Fruit fly (Drosophila melanogaster) whole organism, embryonic: ENCODE results near the gene CG15209.
A peak's percentile ranks its signal among the peaks of the same experiment; 100 is the strongest.

ENCODE experiments used
- Asciz ChIP-seq: fragments of 200-800 bp; sonication (Bioruptor generic); optimal IDR thresholded peaks from 2 replicates; lab custom pipeline; 2017; ENCODE audit warnings: missing biosample characterization, mild to moderate bottlenecking, missing genetic modification characterization, missing genetic modification reagents
- B-H2 ChIP-seq: fragments of 200-800 bp; sonication (Bioruptor generic); optimal IDR thresholded peaks from 2 replicates; lab custom pipeline; 2018; ENCODE audit warnings: missing biosample characterization, mild to moderate bottlenecking, missing genetic modification characterization
- CG10979 ChIP-seq: fragments of 200-800 bp; sonication (Bioruptor generic); optimal IDR thresholded peaks from 2 replicates; lab custom pipeline; 2018; ENCODE audit warnings: missing biosample characterization, mild to moderate bottlenecking, missing genetic modification characterization, moderate library complexity
- CG12659 ChIP-seq: fragments of 200-800 bp; sonication (Bioruptor generic); optimal IDR thresholded peaks from 3 replicates; lab custom pipeline; 2017; ENCODE audit warnings: mild to moderate bottlenecking, missing biosample characterization, missing genetic modification reagents, missing genetic modification characterization
- CG14050 ChIP-seq: fragments of 200-800 bp; sonication (Bioruptor generic); IDR thresholded peaks from 3 replicates; pipeline ENCODE4 v1.3.6; 2022; ENCODE audit warnings: missing biosample characterization, missing genetic modification characterization
- CG15479 ChIP-seq: fragments of 200-800 bp; sonication (Bioruptor generic); optimal IDR thresholded peaks from 3 replicates; lab custom pipeline; 2019; ENCODE audit warnings: missing biosample characterization, mild to moderate bottlenecking, missing genetic modification characterization, moderate library complexity
- CG15601 ChIP-seq: fragments of 200-800 bp; sonication (Bioruptor generic); optimal IDR thresholded peaks from 3 replicates; lab custom pipeline; 2019; ENCODE audit warnings: missing biosample characterization, mild to moderate bottlenecking, missing genetic modification characterization, moderate library complexity
- CG1602 ChIP-seq: fragments of 200-800 bp; sonication (Bioruptor generic); optimal IDR thresholded peaks from 3 replicates; lab custom pipeline; 2016; ENCODE audit warnings: missing biosample characterization, missing genetic modification characterization
- CG1647 ChIP-seq: fragments of 200-800 bp; sonication (Bioruptor generic); optimal IDR thresholded peaks from 3 replicates; lab custom pipeline; 2016; ENCODE audit warnings: missing biosample characterization, missing genetic modification characterization
- CG16813 ChIP-seq: fragments of 200-800 bp; sonication (Bioruptor generic); IDR thresholded peaks from 3 replicates; pipeline ENCODE4 v1.3.6; 2022; ENCODE audit warnings: missing biosample characterization, missing genetic modification characterization; ENCODE audit not compliant: partially characterized antibody
- CG17385 ChIP-seq: fragments of 200-800 bp; sonication (Bioruptor generic); optimal IDR thresholded peaks from 3 replicates; lab custom pipeline; 2018; ENCODE audit warnings: missing biosample characterization, mild to moderate bottlenecking, missing genetic modification characterization
- CG18619 ChIP-seq: fragments of 200-800 bp; sonication (Bioruptor generic); optimal IDR thresholded peaks from 3 replicates; lab custom pipeline; 2017; ENCODE audit warnings: missing biosample characterization, mild to moderate bottlenecking, missing genetic modification characterization
- CG2116 ChIP-seq: fragments of 200-800 bp; sonication (Bioruptor generic); optimal IDR thresholded peaks from 3 replicates; lab custom pipeline; 2018; ENCODE audit warnings: missing biosample characterization, mild to moderate bottlenecking, missing genetic modification characterization
- CG31441 ChIP-seq: fragments of 200-800 bp; sonication (Bioruptor generic); IDR thresholded peaks from 2 replicates; pipeline ENCODE4 v1.3.6; 2022; ENCODE audit warnings: missing biosample characterization, missing genetic modification characterization
- CG32532 ChIP-seq: fragments of 200-800 bp; sonication (Bioruptor generic); IDR thresholded peaks from 2 replicates; pipeline ENCODE4 v1.3.6; 2022; ENCODE audit warnings: missing biosample characterization, missing genetic modification characterization
- CG32772 ChIP-seq: fragments of 200-800 bp; sonication (Bioruptor generic); IDR thresholded peaks from 2 replicates; pipeline ENCODE4 v1.3.6; 2022; ENCODE audit warnings: missing biosample characterization, missing genetic modification characterization
- CG34422 ChIP-seq: fragments of 200-800 bp; sonication (Bioruptor generic); IDR thresholded peaks from 3 replicates; pipeline ENCODE4 v1.3.6; 2022; ENCODE audit warnings: missing biosample characterization, missing genetic modification characterization
- CG42726 ChIP-seq: fragments of 200-800 bp; sonication (Bioruptor generic); IDR thresholded peaks from 2 replicates; pipeline ENCODE4 v1.3.6; 2022; ENCODE audit warnings: missing biosample characterization, missing genetic modification characterization; ENCODE audit not compliant: partially characterized antibody
- CG7839 ChIP-seq: fragments of 200-800 bp; sonication (Bioruptor generic); optimal IDR thresholded peaks from 3 replicates; lab custom pipeline; 2018; ENCODE audit warnings: missing biosample characterization, mild to moderate bottlenecking, missing genetic modification characterization, moderate library complexity
- CG8359 ChIP-seq: fragments of 200-800 bp; sonication (Bioruptor generic); optimal IDR thresholded peaks from 2 replicates; lab custom pipeline; 2017; ENCODE audit warnings: missing biosample characterization, mild to moderate bottlenecking, missing genetic modification characterization, borderline replicate concordance
- Chrac-16 ChIP-seq: fragments of 200-800 bp; sonication (Bioruptor generic); optimal IDR thresholded peaks from 3 replicates; lab custom pipeline; 2016; ENCODE audit warnings: missing biosample characterization, missing genetic modification characterization
- HLH3B ChIP-seq: fragments of 200-800 bp; sonication (Bioruptor generic); IDR thresholded peaks from 2 replicates; pipeline ENCODE4 v1.3.6; 2022; ENCODE audit warnings: missing biosample characterization, missing genetic modification characterization
- Hey ChIP-seq: fragments of 200-800 bp; sonication (Bioruptor generic); optimal IDR thresholded peaks from 3 replicates; lab custom pipeline; 2018; ENCODE audit warnings: missing biosample characterization, mild to moderate bottlenecking, missing genetic modification characterization
- Lhr ChIP-seq: fragments of 200-800 bp; sonication (Bioruptor generic); optimal IDR thresholded peaks from 3 replicates; lab custom pipeline; 2017; ENCODE audit warnings: mild to moderate bottlenecking, missing biosample characterization, missing genetic modification reagents, missing genetic modification characterization
- Neu2 ChIP-seq: fragments of 200-800 bp; sonication (Bioruptor generic); optimal IDR thresholded peaks from 3 replicates; lab custom pipeline; 2016; ENCODE audit warnings: missing biosample characterization, missing genetic modification characterization, borderline replicate concordance
- Nf-YA ChIP-seq: fragments of 200-800 bp; sonication (Bioruptor generic); IDR thresholded peaks from 2 replicates; pipeline ENCODE4 v1.3.6; 2022; ENCODE audit warnings: missing biosample characterization, missing genetic modification characterization
- Nf-YC ChIP-seq: fragments of 200-800 bp; optimal IDR thresholded peaks from 3 replicates; lab custom pipeline; 2019; ENCODE audit warnings: missing biosample characterization, mild to moderate bottlenecking, missing genetic modification characterization, moderate library complexity
- Ptx1 ChIP-seq: fragments of 200-800 bp; sonication (Bioruptor generic); IDR thresholded peaks from 2 replicates; pipeline ENCODE4 v1.3.6; 2022; ENCODE audit warnings: missing biosample characterization, missing genetic modification characterization
- Spps ChIP-seq: fragments of 200-800 bp; sonication (Bioruptor generic); optimal IDR thresholded peaks from 2 replicates; lab custom pipeline; 2018; ENCODE audit warnings: missing biosample characterization, mild to moderate bottlenecking, missing genetic modification characterization
- Stat92E ChIP-seq, 3 experiments: fragments of >200 bp in 2 of 3; fragments of 200-800 bp in 1 of 3; sonication (Bioruptor generic) in 1 of 3; optimal IDR thresholded peaks; 2 replicates each; lab custom pipeline; 2017 to 2019; ENCODE audit warnings: missing biosample characterization in 3 of 3, missing genetic modification characterization in 3 of 3, mild to moderate bottlenecking in 1 of 3, moderate library complexity in 1 of 3
- caup ChIP-seq: fragments of 200-800 bp; sonication (Bioruptor generic); optimal IDR thresholded peaks from 3 replicates; lab custom pipeline; 2017; ENCODE audit warnings: missing biosample characterization, mild to moderate bottlenecking, missing genetic modification characterization, moderate library complexity; ENCODE audit not compliant: severe bottlenecking
- cwo ChIP-seq: fragments of 200-800 bp; sonication (Bioruptor generic); optimal IDR thresholded peaks from 3 replicates; lab custom pipeline; 2017; ENCODE audit warnings: missing biosample characterization, missing genetic modification characterization, mild to moderate bottlenecking, moderate library complexity, missing genetic modification reagents
- fd64A ChIP-seq: fragments of 200-800 bp; sonication (Bioruptor generic); optimal IDR thresholded peaks from 3 replicates; lab custom pipeline; 2018; ENCODE audit warnings: missing biosample characterization, mild to moderate bottlenecking, missing genetic modification characterization
- gfzf ChIP-seq: fragments of 200-800 bp; sonication (Bioruptor generic); optimal IDR thresholded peaks from 2 replicates; lab custom pipeline; 2016; ENCODE audit warnings: missing biosample characterization, mild to moderate bottlenecking, missing genetic modification characterization, moderate library complexity
- grau ChIP-seq: fragments of 200-800 bp; optimal IDR thresholded peaks from 3 replicates; lab custom pipeline; 2019; ENCODE audit warnings: missing biosample characterization, mild to moderate bottlenecking, missing genetic modification characterization, moderate library complexity
- gsb-n ChIP-seq: fragments of 200-800 bp; sonication (Bioruptor generic); optimal IDR thresholded peaks from 3 replicates; lab custom pipeline; 2018; ENCODE audit warnings: missing biosample characterization, mild to moderate bottlenecking, missing genetic modification characterization
- hkb ChIP-seq, 2 experiments: fragments of 200-800 bp in 1 of 2; fragments of >200 bp in 1 of 2; sonication (Bioruptor generic) in 1 of 2; IDR thresholded peaks in 1 of 2; optimal IDR thresholded peaks in 1 of 2; 2 replicates each; pipeline versions ENCODE4 v1.3.6 to Lab custom; 2017 to 2022; ENCODE audit warnings: missing biosample characterization in 1 of 2, missing genetic modification characterization in 1 of 2
- mam ChIP-seq: fragments of 200-800 bp; sonication (Bioruptor generic); optimal IDR thresholded peaks from 3 replicates; lab custom pipeline; 2016; ENCODE audit warnings: missing biosample characterization, missing genetic modification characterization
- nerfin-1 ChIP-seq: fragments of 200-800 bp; sonication (Bioruptor generic); optimal IDR thresholded peaks from 3 replicates; lab custom pipeline; 2019; ENCODE audit warnings: missing biosample characterization, mild to moderate bottlenecking, missing genetic modification characterization, moderate library complexity
- sc ChIP-seq, 3 experiments: fragments of >200 bp in 2 of 3; fragments of 200-800 bp in 1 of 3; sonication (Bioruptor generic) in 1 of 3; optimal IDR thresholded peaks; 2 replicates in 2 of 3; 3 replicates in 1 of 3; lab custom pipeline; 2017; ENCODE audit warnings: mild to moderate bottlenecking in 1 of 3, missing biosample characterization in 1 of 3, missing genetic modification characterization in 1 of 3, missing genetic modification reagents in 1 of 3
- scrt ChIP-seq: fragments of 200-800 bp; sonication (Bioruptor generic); optimal IDR thresholded peaks from 2 replicates; lab custom pipeline; 2018; ENCODE audit warnings: missing biosample characterization, mild to moderate bottlenecking, missing genetic modification characterization, moderate library complexity
- ssp ChIP-seq: fragments of 200-800 bp; sonication (Bioruptor generic); IDR thresholded peaks from 2 replicates; pipeline ENCODE4 v1.3.6; 2022; ENCODE audit warnings: missing biosample characterization, missing genetic modification characterization
- tna ChIP-seq: fragments of 200-800 bp; sonication (Bioruptor generic); IDR thresholded peaks from 2 replicates; pipeline ENCODE4 v1.3.6; 2022; ENCODE audit warnings: missing biosample characterization, missing genetic modification characterization; ENCODE audit not compliant: partially characterized antibody
- wor ChIP-seq: fragments of 200-800 bp; sonication (Bioruptor generic); IDR thresholded peaks from 2 replicates; pipeline ENCODE4 v1.3.6; 2022; ENCODE audit warnings: missing biosample characterization, missing genetic modification characterization
- zfh1 ChIP-seq: fragments of 200-800 bp; sonication (Bioruptor generic); IDR thresholded peaks from 3 replicates; pipeline ENCODE4 v1.3.6; 2022; ENCODE audit warnings: missing biosample characterization, missing genetic modification characterization

Gene CG15209

dm6 chrX:10802457-10803378, 39.3 kb upstream of the CG15209 start (continued):
- no peak for TF ChIP-seq fd64A (GFP tag; lab: Kevin White, UChicago)
- peak; percentile 25 for TF ChIP-seq Chrac-16
- TF ChIP-seq zfh1 (GFP tag; lab: Robert Waterston, UW), result 0 out of 3 replicates have a peak, but pooled peaks have one; percentile 39
- 0 out of 2 replicates have a peak, but pooled peaks have one; percentile 19 for TF ChIP-seq Nf-YA (GFP tag; lab: Robert Waterston, UW)
- TF ChIP-seq Nf-YC (tag; lab: Kevin White, UChicago), result peak; percentile 7
- TF ChIP-seq mam (GFP tag; lab: Kevin White, UChicago), result no peak
- TF ChIP-seq Hey (tag; lab: Kevin White, UChicago), result no peak
- TF ChIP-seq CG17385 (GFP tag; lab: Kevin White, UChicago), result peak; percentile 72
- TF ChIP-seq CG15479 (GFP tag; lab: Kevin White, UChicago), result peak; percentile 48
- TF ChIP-seq ssp, result peak; percentile 22; the same call in 1 of the 2 replicates
- peak; percentile 53; the same call in 1 of the 2 replicates for TF ChIP-seq HLH3B (GFP tag; lab: Robert Waterston, UW)
- no peak for TF ChIP-seq gfzf (GFP tag; lab: Kevin White, UChicago)
- TF ChIP-seq CG34422, result no peak
- TF ChIP-seq hkb (optimal IDR thresholded peaks at IDR 0.05; lab: Kevin White, UChicago), result no peak
- TF ChIP-seq hkb (GFP tag; IDR thresholded peaks at IDR 0.05; lab: Robert Waterston, UW), result peak; percentile 65
- peak; percentile 68 for TF ChIP-seq cwo
- no peak for TF ChIP-seq CG42726
- peak; percentile 53 for TF ChIP-seq wor
- peak; percentile 37; the same call in 1 of the 2 replicates for TF ChIP-seq CG32532 (GFP tag; lab: Robert Waterston, UW)
- TF ChIP-seq sc (optimal IDR thresholded peaks at IDR 0.05; lab: Kevin White, UChicago), result no peak
- TF ChIP-seq sc (GFP tag; optimal IDR thresholded peaks at IDR 0.05; lab: Kevin White, UChicago), result peak; percentile 61
- TF ChIP-seq Spps, result peak; percentile 8
- peak; percentile 36 for TF ChIP-seq CG1602 (GFP tag; lab: Kevin White, UChicago)
- TF ChIP-seq Lhr (GFP tag; lab: Kevin White, UChicago), result no peak
- TF ChIP-seq CG2116 (GFP tag; lab: Kevin White, UChicago), result peak; percentile 32
- TF ChIP-seq CG32772 (GFP tag; lab: Robert Waterston, UW), result peak; percentile 38; the same call in 1 of the 2 replicates
- no peak for TF ChIP-seq tna
- peak; percentile 59 for TF ChIP-seq Ptx1 (GFP tag; lab: Robert Waterston, UW)
- peak; percentile 59 for TF ChIP-seq CG18619 (GFP tag; lab: Kevin White, UChicago)
- TF ChIP-seq B-H2 (GFP tag; lab: Kevin White, UChicago), result peak; percentile 15
- TF ChIP-seq CG14050 (GFP tag; lab: Robert Waterston, UW), result peak; percentile 36; the same call in 1 of the 3 replicates
- TF ChIP-seq CG15601 (tag; lab: Kevin White, UChicago), result peak; percentile 65
- TF ChIP-seq CG12659 (GFP tag; lab: Kevin White, UChicago), result peak; percentile 66
- peak; percentile 50 for TF ChIP-seq CG8359 (GFP tag; lab: Kevin White, UChicago)
- TF ChIP-seq CG16813 (GFP tag; lab: Robert Waterston, UW), result no peak
- no peak for TF ChIP-seq Neu2 (GFP tag; lab: Kevin White, UChicago)
- TF ChIP-seq CG31441 (GFP tag; lab: Robert Waterston, UW), result peak; percentile 88
- no peak for TF ChIP-seq CG1647
- peak; percentile 71 for TF ChIP-seq Asciz (GFP tag; lab: Kevin White, UChicago)
- TF ChIP-seq CG10979 (tag; lab: Kevin White, UChicago), result peak; percentile 79
- TF ChIP-seq Stat92E (GFP tag; optimal IDR thresholded peaks at IDR 0.05; lab: Kevin White, UChicago), result no peak
- peak; percentile 65 for TF ChIP-seq gsb-n (tag; lab: Kevin White, UChicago)
- peak; percentile 55 for TF ChIP-seq nerfin-1 (tag; lab: Kevin White, UChicago)
- peak; percentile 79 for TF ChIP-seq grau (tag; lab: Kevin White, UChicago)
- peak; percentile 15 for TF ChIP-seq scrt (GFP tag; lab: Kevin White, UChicago)
- TF ChIP-seq caup (GFP tag; lab: Kevin White, UChicago), result peak; percentile 48
- peak; percentile 85 for TF ChIP-seq CG7839 (tag; lab: Kevin White, UChicago)
